Worm (Caenorhabditis elegans) whole organism, young adult: ENCODE results near the gene W03F8.4.

Experiments
- B0019.2 ChIP-seq: fragments of 200-800 bp; sonication (Bioruptor generic); conservative IDR thresholded peaks from 2 replicates; pipeline ENCODE4 v1.3.6; 2022; ENCODE audit warnings: missing genetic modification reagents, missing genetic modification characterization, missing compliant biosample characterization
- B0336.3 ChIP-seq: fragments of 200-800 bp; sonication (Bioruptor generic); IDR thresholded peaks from 2 replicates; pipeline ENCODE4 v1.3.6; 2022; ENCODE audit warnings: missing genetic modification characterization, missing compliant biosample characterization
- C17E4.6 ChIP-seq: fragments of 200-800 bp; sonication (Bioruptor generic); IDR thresholded peaks from 2 replicates; pipeline ENCODE4 v1.3.6; 2022; ENCODE audit warnings: missing genetic modification reagents, missing genetic modification characterization, missing compliant biosample characterization
- F37B4.10 ChIP-seq: fragments of 200-800 bp; sonication (Bioruptor generic); IDR thresholded peaks from 2 replicates; pipeline ENCODE4 v1.3.6; 2022; ENCODE audit warnings: missing genetic modification characterization, missing compliant biosample characterization
- F55B11.4 ChIP-seq: sonication (generic microtip); optimal IDR thresholded peaks from 2 replicates; lab custom pipeline; 2016; ENCODE audit warnings: missing compliant biosample characterization, missing genetic modification characterization, borderline replicate concordance; ENCODE audit not compliant: insufficient read depth
- K12H6.12 ChIP-seq: fragments of 200-800 bp; sonication (Bioruptor generic); optimal IDR thresholded peaks from 2 replicates; lab custom pipeline; 2018; ENCODE audit warnings: mild to moderate bottlenecking, missing genetic modification characterization, missing compliant biosample characterization
- Y53F4B.3 ChIP-seq: fragments of 200-800 bp; sonication (Bioruptor generic); IDR thresholded peaks from 2 replicates; pipeline ENCODE4 v1.3.6; 2022; ENCODE audit warnings: missing genetic modification reagents, missing genetic modification characterization, missing compliant biosample characterization
- Y56A3A.18 ChIP-seq: fragments of 200-800 bp; sonication (Bioruptor generic); IDR thresholded peaks from 2 replicates; pipeline ENCODE4 v1.3.6; 2022; ENCODE audit warnings: missing genetic modification reagents, missing genetic modification characterization, missing compliant biosample characterization
- Y95B8A.8 ChIP-seq: fragments of 200-800 bp; sonication (Bioruptor generic); IDR thresholded peaks from 2 replicates; pipeline ENCODE4 v1.3.6; 2022; ENCODE audit warnings: missing genetic modification reagents, missing genetic modification characterization, missing compliant biosample characterization
- aptf-2 ChIP-seq: fragments of 200-800 bp; sonication (Bioruptor generic); conservative IDR thresholded peaks from 2 replicates; pipeline ENCODE4 v1.3.6; 2022; ENCODE audit warnings: missing genetic modification reagents, missing genetic modification characterization, missing compliant biosample characterization
- athp-1 ChIP-seq: sonication (generic microtip); optimal IDR thresholded peaks from 2 replicates; lab custom pipeline; 2017; ENCODE audit warnings: mild to moderate bottlenecking, missing genetic modification characterization, missing compliant biosample characterization
- attf-6 ChIP-seq: fragments of 200-800 bp; sonication (Bioruptor generic); IDR thresholded peaks from 2 replicates; pipeline ENCODE4 v1.3.6; 2022; ENCODE audit warnings: missing genetic modification reagents, missing genetic modification characterization, missing compliant biosample characterization
- bed-1 ChIP-seq: fragments of 200-800 bp; sonication (Bioruptor generic); IDR thresholded peaks from 2 replicates; pipeline ENCODE4 v1.3.6; 2022; ENCODE audit warnings: missing genetic modification reagents, missing genetic modification characterization, missing compliant biosample characterization
- ceh-40 ChIP-seq: fragments of 200-800 bp; sonication (Bioruptor generic); IDR thresholded peaks from 2 replicates; pipeline ENCODE4 v1.3.6; 2022; ENCODE audit warnings: missing genetic modification characterization, missing compliant biosample characterization
- die-1 ChIP-seq: sonication (generic microtip); optimal IDR thresholded peaks from 2 replicates; lab custom pipeline; 2016; ENCODE audit warnings: missing genotype, mild to moderate bottlenecking, missing genetic modification characterization, missing compliant biosample characterization
- dox-1 ChIP-seq: fragments of 200-800 bp; sonication (Bioruptor generic); IDR thresholded peaks from 2 replicates; pipeline ENCODE4 v1.3.6; 2022; ENCODE audit warnings: missing genetic modification reagents, missing genetic modification characterization, missing compliant biosample characterization
- dpl-1 ChIP-seq: fragments of 150-350 bp; optimal IDR thresholded peaks from 2 replicates; lab custom pipeline; 2014; ENCODE audit warnings: missing biosample characterization, missing genetic modification reagents, missing genetic modification characterization
- egl-18 ChIP-seq: fragments of 200-800 bp; sonication (Bioruptor generic); IDR thresholded peaks from 2 replicates; pipeline ENCODE4 v1.3.6; 2022; ENCODE audit warnings: missing genetic modification reagents, missing genetic modification characterization, missing compliant biosample characterization
- egl-44 ChIP-seq: fragments of 200-800 bp; sonication (Bioruptor generic); IDR thresholded peaks from 2 replicates; pipeline ENCODE4 v1.3.6; 2022; ENCODE audit warnings: missing genetic modification reagents, missing genetic modification characterization, missing compliant biosample characterization
- gei-17 ChIP-seq: fragments of 200-800 bp; sonication (Bioruptor generic); optimal IDR thresholded peaks from 2 replicates; lab custom pipeline; 2018; ENCODE audit warnings: mild to moderate bottlenecking, missing genetic modification characterization, missing compliant biosample characterization
- hlh-26 ChIP-seq: fragments of 200-800 bp; sonication (Bioruptor generic); conservative IDR thresholded peaks from 2 replicates; pipeline ENCODE4 v1.3.6; 2022; ENCODE audit warnings: missing genetic modification reagents, missing genetic modification characterization, missing compliant biosample characterization
- let-526 ChIP-seq: fragments of 200-800 bp; sonication (Bioruptor generic); IDR thresholded peaks from 2 replicates; pipeline ENCODE4 v1.3.6; 2022; ENCODE audit warnings: missing genetic modification reagents, missing genetic modification characterization, missing compliant biosample characterization
- let-607 ChIP-seq, 2 experiments: fragments of 200-800 bp in 1 of 2; sonication (Bioruptor generic) in 1 of 2; sonication (generic microtip) in 1 of 2; optimal IDR thresholded peaks; 2 replicates each; lab custom pipeline; 2016 to 2018; ENCODE audit warnings: mild to moderate bottlenecking in 2 of 2, missing compliant biosample characterization in 2 of 2, missing genetic modification characterization in 2 of 2, moderate library complexity in 2 of 2, missing genotype in 1 of 2
- lin-26 ChIP-seq: fragments of 200-800 bp; sonication (Bioruptor generic); IDR thresholded peaks from 2 replicates; pipeline ENCODE4 v1.3.6; 2022; ENCODE audit warnings: missing genetic modification reagents, missing genetic modification characterization, missing compliant biosample characterization
- lin-35 ChIP-seq, 3 experiments: fragments of 150-350 bp in 2 of 3; sonication (generic microtip) in 1 of 3; optimal IDR thresholded peaks; 2 replicates each; lab custom pipeline; 2014 to 2018; ENCODE audit warnings: missing biosample characterization in 3 of 3, missing genetic modification characterization in 3 of 3, missing genetic modification reagents in 3 of 3
- lin-54 ChIP-seq: fragments of 200-800 bp; sonication (Bioruptor generic); optimal IDR thresholded peaks from 2 replicates; lab custom pipeline; 2018; ENCODE audit warnings: mild to moderate bottlenecking, missing genetic modification characterization, missing compliant biosample characterization
- lsy-27 ChIP-seq: sonication (generic microtip); optimal IDR thresholded peaks from 2 replicates; lab custom pipeline; 2017; ENCODE audit warnings: missing genetic modification characterization, mild to moderate bottlenecking, missing compliant biosample characterization, antibody characterized with exemption, missing genotype, borderline replicate concordance; ENCODE audit not compliant: insufficient read depth
- madf-10 ChIP-seq: sonication (generic microtip); optimal IDR thresholded peaks from 2 replicates; lab custom pipeline; 2016; ENCODE audit warnings: mild to moderate bottlenecking, missing genetic modification characterization, missing compliant biosample characterization
- madf-3 ChIP-seq: fragments of 200-800 bp; sonication (Bioruptor generic); IDR thresholded peaks from 2 replicates; pipeline ENCODE4 v1.3.6; 2022; ENCODE audit warnings: missing genetic modification reagents, missing genetic modification characterization, missing compliant biosample characterization
- nfya-1 ChIP-seq: sonication (generic microtip); optimal IDR thresholded peaks from 2 replicates; lab custom pipeline; 2017; ENCODE audit warnings: antibody characterized with exemption, missing compliant biosample characterization, missing genetic modification characterization, borderline replicate concordance; ENCODE audit not compliant: insufficient read depth
- nhr-120 ChIP-seq: fragments of 200-800 bp; sonication (Bioruptor generic); IDR thresholded peaks from 2 replicates; pipeline ENCODE4 v1.3.6; 2022; ENCODE audit warnings: missing genetic modification characterization, missing compliant biosample characterization
- nhr-90 ChIP-seq: sonication (generic microtip); optimal IDR thresholded peaks from 2 replicates; lab custom pipeline; 2016; ENCODE audit warnings: missing genotype, mild to moderate bottlenecking, missing genetic modification characterization, missing compliant biosample characterization
- pbrm-1 ChIP-seq: fragments of 200-800 bp; sonication (Bioruptor generic); IDR thresholded peaks from 2 replicates; pipeline ENCODE4 v1.3.6; 2022; ENCODE audit warnings: missing genetic modification reagents, missing genetic modification characterization, missing compliant biosample characterization
- somi-1 ChIP-seq: fragments of 200-800 bp; sonication (Bioruptor generic); optimal IDR thresholded peaks from 2 replicates; lab custom pipeline; 2018; ENCODE audit warnings: mild to moderate bottlenecking, missing genetic modification characterization, missing compliant biosample characterization
- ztf-18 ChIP-seq: sonication (generic microtip); optimal IDR thresholded peaks from 2 replicates; lab custom pipeline; 2016; ENCODE audit warnings: missing genotype, mild to moderate bottlenecking, missing genetic modification characterization, missing compliant biosample characterization
- ztf-25 ChIP-seq: fragments of 200-800 bp; sonication (Bioruptor generic); IDR thresholded peaks from 2 replicates; pipeline ENCODE4 v1.3.6; 2022; ENCODE audit warnings: missing genetic modification reagents, missing genetic modification characterization, missing compliant biosample characterization
- ztf-26 ChIP-seq: sonication (generic microtip); optimal IDR thresholded peaks from 2 replicates; lab custom pipeline; 2017; ENCODE audit warnings: missing genetic modification characterization, missing compliant biosample characterization
- ztf-28 ChIP-seq: fragments of 200-800 bp; sonication (Bioruptor generic); IDR thresholded peaks from 2 replicates; pipeline ENCODE4 v1.3.6; 2022; ENCODE audit warnings: missing genetic modification reagents, missing genetic modification characterization, missing compliant biosample characterization

The W03F8.4 gene

DNA sequence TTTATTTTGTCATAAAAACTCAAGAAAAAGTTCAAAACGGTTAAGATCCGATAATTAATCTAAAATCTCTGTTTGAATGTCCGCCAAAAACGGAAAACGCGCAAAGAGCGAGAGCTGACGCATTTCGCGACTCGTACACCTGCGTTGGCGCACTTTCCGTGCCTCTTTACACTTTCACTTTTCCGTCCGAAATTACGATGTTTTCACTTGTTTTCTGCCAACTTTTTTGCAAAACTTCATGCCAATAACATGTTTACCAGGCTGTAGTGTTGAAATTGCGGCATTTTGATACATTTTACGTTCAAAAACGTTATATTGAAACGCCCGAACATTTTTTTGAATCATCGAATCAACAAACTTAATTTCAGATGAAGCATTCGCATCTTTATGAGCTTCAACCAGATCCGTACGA, at the start of gene W03F8.4 (continued):
- TF ChIP-seq bed-1, result 0 out of 2 replicates have a peak, but pooled peaks have one; percentile 70
- peak; percentile 44 for TF ChIP-seq K12H6.12
- peak; percentile 92 for TF ChIP-seq dpl-1 (GFP tag; lab: Kevin White, UChicago)
- peak; percentile 70 for TF ChIP-seq gei-17
- no peak for TF ChIP-seq nfya-1 (tag; lab: Kevin White, UChicago)
- no peak for TF ChIP-seq F37B4.10 (GFP tag; lab: Robert Waterston, UW)
- no peak for TF ChIP-seq egl-44 (GFP tag; lab: Robert Waterston, UW)
- no peak for TF ChIP-seq ztf-25 (GFP tag; lab: Robert Waterston, UW)
- TF ChIP-seq ztf-18 (tag; lab: Kevin White, UChicago), result peak; percentile 98
- TF ChIP-seq Y56A3A.18 (GFP tag; lab: Robert Waterston, UW), result peak; percentile 83; the same call in 1 of the 2 replicates
- TF ChIP-seq somi-1 (GFP tag; lab: Kevin White, UChicago), result peak; percentile 55
- TF ChIP-seq egl-18 (GFP tag; lab: Robert Waterston, UW), result 0 out of 2 replicates have a peak, but pooled peaks have one; percentile 64
- TF ChIP-seq let-526, result no peak
- no peak for TF ChIP-seq F55B11.4 (tag; lab: Kevin White, UChicago)
- peak; percentile 41 to 97 (median 82) for TF ChIP-seq lin-35 (GFP tag; optimal IDR thresholded peaks at IDR 0.05; lab: Kevin White, UChicago)
- TF ChIP-seq dox-1 (GFP tag; lab: Robert Waterston, UW), result peak; percentile 96
- peak; percentile 99 for TF ChIP-seq lin-54 (GFP tag; lab: Kevin White, UChicago)
- no peak for TF ChIP-seq nhr-120
- TF ChIP-seq nhr-90 (tag; lab: Kevin White, UChicago), result no peak
- no peak; the same call in 1 of the 2 replicates for TF ChIP-seq B0019.2 (GFP tag; lab: Robert Waterston, UW)
- TF ChIP-seq hlh-26 (GFP tag; lab: Robert Waterston, UW), result no peak
- peak; percentile 41 for TF ChIP-seq athp-1 (tag; lab: Kevin White, UChicago)
- no peak; the same call in 1 of the 2 replicates for TF ChIP-seq Y53F4B.3 (GFP tag; lab: Robert Waterston, UW)
- peak; percentile 88 for TF ChIP-seq attf-6 (GFP tag; lab: Robert Waterston, UW)
- no peak for TF ChIP-seq aptf-2
- TF ChIP-seq lin-26 (GFP tag; lab: Robert Waterston, UW), result 0 out of 2 replicates have a peak, but pooled peaks have one; percentile 35
- TF ChIP-seq B0336.3, result peak; percentile 90
- TF ChIP-seq ztf-26 (tag; lab: Kevin White, UChicago), result peak; percentile 84
- peak; percentile 95 for TF ChIP-seq pbrm-1 (GFP tag; lab: Robert Waterston, UW)
- TF ChIP-seq die-1 (tag; lab: Kevin White, UChicago), result no peak

DNA sequence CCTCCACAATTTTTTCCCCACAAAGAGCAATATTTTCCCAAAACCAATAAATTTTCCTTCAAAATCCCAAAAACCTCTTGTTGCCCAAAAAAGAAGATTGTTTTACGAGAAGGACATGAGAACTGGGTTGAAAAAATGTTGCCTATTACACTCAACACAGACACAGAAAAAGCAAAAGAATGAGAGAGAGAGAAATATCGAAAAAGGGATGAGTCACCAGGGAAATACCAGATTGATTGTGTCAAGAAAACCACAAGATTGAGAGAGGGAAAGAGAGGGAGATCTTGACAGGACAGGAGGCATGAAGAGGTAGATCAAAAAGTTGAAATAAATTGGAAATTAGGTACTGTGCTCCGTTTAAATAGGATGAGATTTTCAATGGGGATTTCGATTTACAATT, 49.1 kb upstream of the W03F8.4 start:
- TF ChIP-seq let-607 (tag; optimal IDR thresholded peaks at IDR 0.05; lab: Kevin White, UChicago) (no peak), Y95B8A.8 (GFP tag; lab: Robert Waterston, UW) (no peak), C17E4.6 (GFP tag; lab: Robert Waterston, UW) (no peak), ztf-28 (GFP tag; lab: Robert Waterston, UW) (no peak), B0019.2 (GFP tag; lab: Robert Waterston, UW) (no peak), madf-10 (tag; lab: Kevin White, UChicago) (no peak), ceh-40 (GFP tag; lab: Robert Waterston, UW) (no peak)

DNA sequence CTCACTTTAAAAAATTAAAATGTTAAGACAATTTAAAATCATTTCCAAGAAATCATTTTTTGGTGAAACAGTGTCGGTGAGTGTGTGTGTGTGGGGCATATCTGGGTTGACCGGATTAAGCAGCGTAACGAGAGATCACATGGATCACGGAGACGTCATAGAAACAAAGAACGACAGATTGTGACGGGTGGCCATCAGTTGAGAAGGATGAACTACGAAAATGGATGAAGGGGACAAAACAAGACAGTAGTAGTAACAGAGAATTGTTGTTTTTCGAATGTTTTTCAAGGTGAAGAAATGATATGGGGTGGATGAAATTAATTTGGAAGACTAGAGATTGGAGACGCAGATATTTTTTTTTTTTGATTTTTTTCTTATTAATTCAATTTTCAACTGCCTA, 47.4 kb upstream of the W03F8.4 start:
- TF ChIP-seq lsy-27 (tag; lab: Kevin White, UChicago) (no peak), madf-3 (GFP tag; lab: Robert Waterston, UW) (no peak)
